Worm (Caenorhabditis elegans) whole organism, L2 larva: ENCODE measurements around the gene Y39A3CL.4.

ENCODE experiments used
- R02D3.7 ChIP-seq: fragments of 150-350 bp; optimal IDR thresholded peaks from 2 replicates; lab custom pipeline; 2014; ENCODE audit warnings: missing biosample characterization, missing genetic modification characterization
- Y55F3AM.14 ChIP-seq: fragments of 200-800 bp; sonication (Bioruptor generic); optimal IDR thresholded peaks from 2 replicates; lab custom pipeline; 2018; ENCODE audit warnings: mild to moderate bottlenecking, missing genetic modification characterization, missing compliant biosample characterization
- ZK546.5 ChIP-seq: sonication (generic microtip); optimal IDR thresholded peaks from 2 replicates; lab custom pipeline; 2017; ENCODE audit warnings: missing biosample characterization, missing genetic modification characterization
- alr-1 ChIP-seq: fragments of 150-350 bp; optimal IDR thresholded peaks from 2 replicates; lab custom pipeline; 2014; ENCODE audit warnings: missing biosample characterization, missing genetic modification characterization
- ama-1 ChIP-seq: fragments of 150-350 bp; optimal IDR thresholded peaks from 2 replicates; lab custom pipeline; 2018; ENCODE audit warnings: inconsistent platforms
- blmp-1 ChIP-seq: sonication (generic microtip); optimal IDR thresholded peaks from 2 replicates; lab custom pipeline; 2017; ENCODE audit warnings: missing genetic modification characterization, mild to moderate bottlenecking, missing compliant biosample characterization, antibody characterized with exemption, moderate library complexity; ENCODE audit not compliant: insufficient read depth
- ceh-82 ChIP-seq: fragments of 150-350 bp; optimal IDR thresholded peaks from 2 replicates; lab custom pipeline; 2014; ENCODE audit warnings: missing biosample characterization, missing genetic modification characterization
- crh-2 ChIP-seq: sonication (generic microtip); optimal IDR thresholded peaks from 2 replicates; lab custom pipeline; 2017; ENCODE audit warnings: missing biosample characterization, missing genetic modification characterization
- dmd-4 ChIP-seq: sonication (generic microtip); optimal IDR thresholded peaks from 2 replicates; lab custom pipeline; 2017; ENCODE audit warnings: missing biosample characterization, missing genetic modification characterization
- egl-27 ChIP-seq: sonication (generic microtip); optimal IDR thresholded peaks from 3 replicates; lab custom pipeline; 2017; ENCODE audit warnings: missing biosample characterization, missing genetic modification reagents, missing genetic modification characterization
- elt-1 ChIP-seq: fragments of 150-350 bp; optimal IDR thresholded peaks from 2 replicates; lab custom pipeline; 2014; ENCODE audit warnings: missing biosample characterization, missing genetic modification characterization
- gmeb-1 ChIP-seq: fragments of 150-350 bp; optimal IDR thresholded peaks from 2 replicates; lab custom pipeline; 2014; ENCODE audit warnings: missing biosample characterization, missing genetic modification characterization
- lin-13 ChIP-seq: fragments of 150-350 bp; optimal IDR thresholded peaks from 2 replicates; lab custom pipeline; 2014; ENCODE audit warnings: missing biosample characterization, missing genetic modification reagents, missing genetic modification characterization
- lsy-2 ChIP-seq, 2 experiments: fragments of 150-350 bp in 1 of 2; sonication (generic microtip) in 1 of 2; optimal IDR thresholded peaks; 2 replicates each; lab custom pipeline; 2014 to 2017; ENCODE audit warnings: missing biosample characterization in 2 of 2, missing genetic modification characterization in 2 of 2
- mab-5 ChIP-seq: fragments of 150-350 bp; optimal IDR thresholded peaks from 2 replicates; lab custom pipeline; 2014; ENCODE audit warnings: missing biosample characterization, missing genetic modification characterization
- mbf-1 ChIP-seq: sonication (generic microtip); optimal IDR thresholded peaks from 2 replicates; lab custom pipeline; 2017; ENCODE audit warnings: missing biosample characterization, missing genetic modification characterization
- mdl-1 ChIP-seq, 2 experiments: fragments of 150-350 bp in 1 of 2; sonication (generic microtip) in 1 of 2; optimal IDR thresholded peaks; 2 replicates each; lab custom pipeline; 2017; ENCODE audit warnings: missing biosample characterization in 2 of 2, missing genetic modification characterization in 2 of 2
- nhr-10 ChIP-seq: sonication (generic microtip); optimal IDR thresholded peaks from 2 replicates; lab custom pipeline; 2017; ENCODE audit warnings: missing biosample characterization, missing genetic modification characterization
- nhr-12 ChIP-seq: fragments of 150-350 bp; optimal IDR thresholded peaks from 2 replicates; lab custom pipeline; 2014; ENCODE audit warnings: missing biosample characterization, missing genetic modification characterization
- nhr-129 ChIP-seq: fragments of 150-350 bp; optimal IDR thresholded peaks from 2 replicates; lab custom pipeline; 2014; ENCODE audit warnings: missing biosample characterization, missing genetic modification characterization
- nhr-21 ChIP-seq: fragments of 150-350 bp; optimal IDR thresholded peaks from 2 replicates; lab custom pipeline; 2014; ENCODE audit warnings: missing biosample characterization, missing genetic modification characterization
- nhr-23 ChIP-seq: fragments of 150-350 bp; optimal IDR thresholded peaks from 2 replicates; lab custom pipeline; 2014; ENCODE audit warnings: missing biosample characterization, missing genetic modification reagents, missing genetic modification characterization
- nhr-237 ChIP-seq: fragments of 150-350 bp; optimal IDR thresholded peaks from 2 replicates; lab custom pipeline; 2014; ENCODE audit warnings: missing biosample characterization, missing genetic modification characterization
- nhr-25 ChIP-seq: fragments of 150-350 bp; sonication (generic microtip); optimal IDR thresholded peaks from 3 replicates; lab custom pipeline; 2014; ENCODE audit warnings: missing biosample characterization, missing genetic modification characterization
- nhr-77 ChIP-seq: fragments of 150-350 bp; optimal IDR thresholded peaks from 2 replicates; lab custom pipeline; 2014; ENCODE audit warnings: missing biosample characterization, missing genetic modification characterization
- skn-1 ChIP-seq: sonication (generic microtip); optimal IDR thresholded peaks from 2 replicates; lab custom pipeline; 2017; ENCODE audit warnings: missing biosample characterization, missing genetic modification characterization
- sma-3 ChIP-seq: sonication (generic microtip); optimal IDR thresholded peaks from 2 replicates; lab custom pipeline; 2016; ENCODE audit warnings: missing genetic modification reagents, missing genetic modification characterization, missing compliant biosample characterization
- sma-9 ChIP-seq, 2 experiments: fragments of 150-350 bp in 1 of 2; sonication (generic microtip) in 1 of 2; optimal IDR thresholded peaks; 2 replicates each; lab custom pipeline; 2014 to 2016; ENCODE audit warnings: missing genetic modification characterization in 2 of 2, mild to moderate bottlenecking in 1 of 2, missing biosample characterization in 1 of 2, missing compliant biosample characterization in 1 of 2, missing genetic modification reagents in 1 of 2, moderate library complexity in 1 of 2
- snpc-4 ChIP-seq: fragments of 150-350 bp; optimal IDR thresholded peaks from 2 replicates; lab custom pipeline; 2014; ENCODE audit warnings: missing biosample characterization, missing genetic modification characterization
- unc-39 ChIP-seq: fragments of 150-350 bp; optimal IDR thresholded peaks from 2 replicates; lab custom pipeline; 2014; ENCODE audit warnings: missing biosample characterization, missing genetic modification characterization
- unc-55 ChIP-seq: fragments of 150-350 bp; sonication (generic microtip); optimal IDR thresholded peaks from 3 replicates; lab custom pipeline; 2014; ENCODE audit warnings: missing biosample characterization, missing genetic modification reagents, missing genetic modification characterization
- unc-62 ChIP-seq: fragments of 150-350 bp; optimal IDR thresholded peaks from 2 replicates; lab custom pipeline; 2014; ENCODE audit warnings: missing biosample characterization, missing genetic modification reagents, missing genetic modification characterization
- ztf-1 ChIP-seq: fragments of 200-800 bp; sonication (Bioruptor generic); conservative IDR thresholded peaks from 2 replicates; pipeline ENCODE4 v1.3.6; 2022; ENCODE audit warnings: missing genetic modification characterization, missing compliant biosample characterization
- ztf-11 ChIP-seq: sonication (generic microtip); optimal IDR thresholded peaks from 2 replicates; lab custom pipeline; 2017; ENCODE audit warnings: missing biosample characterization, missing genetic modification characterization
- ztf-4 ChIP-seq: fragments of 150-350 bp; optimal IDR thresholded peaks from 2 replicates; lab custom pipeline; 2014; ENCODE audit warnings: missing biosample characterization, missing genetic modification characterization

The Y39A3CL.4 gene

DNA sequence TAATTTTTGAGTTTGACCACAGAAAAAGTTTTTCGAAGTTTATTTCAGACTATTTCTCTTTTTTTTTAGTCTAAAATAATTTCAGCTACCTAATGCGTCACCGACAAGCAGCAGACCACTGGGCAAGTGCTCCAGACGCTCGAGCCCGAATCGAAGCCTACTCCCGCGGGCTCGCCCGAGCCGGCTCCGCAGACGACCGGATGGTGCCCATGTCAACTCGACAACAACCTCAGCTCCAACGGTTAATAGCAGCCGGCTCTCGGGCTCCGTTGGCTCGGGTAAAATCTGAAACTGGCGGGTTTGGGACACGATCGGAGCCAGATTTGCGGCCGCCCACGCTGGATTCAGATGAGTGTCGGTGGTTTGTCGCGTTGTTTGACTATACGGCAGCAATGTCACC, 25.1 kb upstream of the Y39A3CL.4 start:
- TF ChIP-seq dmd-4 (tag; lab: Kevin White, UChicago) (no peak), mdl-1 (tag; optimal IDR thresholded peaks at IDR 0.05; lab: Kevin White, UChicago) (no peak), ama-1 (lab: Kevin White, UChicago) (no peak), sma-3 (GFP tag; lab: Kevin White, UChicago) (no peak), nhr-25 (no peak), Y55F3AM.14 (no peak), ZK546.5 (tag; lab: Kevin White, UChicago) (no peak), nhr-23 (tag; lab: Kevin White, UChicago) (no peak), alr-1 (tag; lab: Kevin White, UChicago) (no peak), elt-1 (tag; lab: Kevin White, UChicago) (no peak), nhr-12 (tag; lab: Kevin White, UChicago) (no peak), nhr-21 (tag; lab: Kevin White, UChicago) (no peak)

DNA sequence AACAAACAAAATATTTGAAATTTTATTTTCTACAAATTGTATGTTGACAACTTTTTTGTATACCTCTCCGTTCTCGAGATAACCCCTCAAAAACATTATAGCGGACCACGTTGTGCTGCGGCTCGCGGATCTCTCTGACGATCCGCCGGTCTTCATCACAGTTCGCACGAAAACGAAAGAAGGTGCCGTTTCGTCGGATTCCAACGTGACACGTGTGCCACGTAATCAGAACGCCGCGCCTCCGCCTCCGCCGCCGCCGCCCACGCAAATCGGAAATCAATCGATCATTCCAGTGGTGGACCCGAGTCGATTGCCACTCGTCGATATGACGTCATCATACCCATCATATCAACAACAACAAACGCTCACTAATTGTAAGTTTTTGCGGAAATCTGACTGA, 21.5 kb upstream of the Y39A3CL.4 start:
- TF ChIP-seq R02D3.7 (no peak), gmeb-1 (tag; lab: Kevin White, UChicago) (no peak), nhr-23 (tag; lab: Kevin White, UChicago) (no peak), dmd-4 (tag; lab: Kevin White, UChicago) (no peak), unc-55 (no peak), nhr-21 (tag; lab: Kevin White, UChicago) (no peak), ztf-11 (tag; lab: Kevin White, UChicago) (no peak), snpc-4 (tag; lab: Kevin White, UChicago) (no peak), unc-39 (no peak)

DNA sequence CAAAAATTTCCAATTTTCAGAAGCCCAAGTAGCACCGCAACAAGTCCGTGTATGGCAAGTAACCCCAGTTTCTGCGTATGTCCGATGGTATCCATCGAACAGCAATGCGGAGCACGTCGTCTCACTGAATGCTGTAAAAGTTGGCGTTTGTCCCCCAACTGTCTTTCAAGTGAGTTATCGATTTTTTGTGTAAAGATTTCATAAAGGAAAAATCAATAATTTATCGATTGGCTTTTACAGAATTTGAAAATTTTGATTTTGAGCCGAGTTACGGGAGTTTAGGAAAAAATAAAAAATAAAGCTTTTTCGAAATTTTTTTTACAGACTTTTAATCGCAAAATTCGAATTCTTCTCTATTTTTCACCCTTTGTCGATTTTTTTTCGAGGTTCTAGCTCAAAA, 16.2 kb upstream of the Y39A3CL.4 start:
- no peak for TF ChIP-seq lin-13 (GFP tag; lab: Kevin White, UChicago)
- TF ChIP-seq ztf-4 (tag; lab: Kevin White, UChicago) = no peak
- no peak for TF ChIP-seq ZK546.5 (tag; lab: Kevin White, UChicago)
- TF ChIP-seq ceh-82 (tag; lab: Kevin White, UChicago) = no peak
- TF ChIP-seq Y55F3AM.14 = no peak
- TF ChIP-seq sma-9 (GFP tag; optimal IDR thresholded peaks at IDR 0.05; lab: Kevin White, UChicago) = no peak
- TF ChIP-seq sma-9 (tag; optimal IDR thresholded peaks at IDR 0.05; lab: Kevin White, UChicago) = no peak
- no peak for TF ChIP-seq ztf-1
- TF ChIP-seq egl-27 = no peak
- TF ChIP-seq nhr-23 (tag; lab: Kevin White, UChicago) = no peak
- TF ChIP-seq skn-1 (tag; lab: Kevin White, UChicago) = no peak
- TF ChIP-seq sma-3 (GFP tag; lab: Kevin White, UChicago) = no peak
- TF ChIP-seq nhr-10 (tag; lab: Kevin White, UChicago) = no peak
- no peak for TF ChIP-seq blmp-1 (tag; lab: Kevin White, UChicago)
- no peak for TF ChIP-seq crh-2
- no peak for TF ChIP-seq R02D3.7
- no peak for TF ChIP-seq nhr-21 (tag; lab: Kevin White, UChicago)
- no peak for TF ChIP-seq gmeb-1 (tag; lab: Kevin White, UChicago)
- TF ChIP-seq elt-1 (tag; lab: Kevin White, UChicago) = no peak

DNA sequence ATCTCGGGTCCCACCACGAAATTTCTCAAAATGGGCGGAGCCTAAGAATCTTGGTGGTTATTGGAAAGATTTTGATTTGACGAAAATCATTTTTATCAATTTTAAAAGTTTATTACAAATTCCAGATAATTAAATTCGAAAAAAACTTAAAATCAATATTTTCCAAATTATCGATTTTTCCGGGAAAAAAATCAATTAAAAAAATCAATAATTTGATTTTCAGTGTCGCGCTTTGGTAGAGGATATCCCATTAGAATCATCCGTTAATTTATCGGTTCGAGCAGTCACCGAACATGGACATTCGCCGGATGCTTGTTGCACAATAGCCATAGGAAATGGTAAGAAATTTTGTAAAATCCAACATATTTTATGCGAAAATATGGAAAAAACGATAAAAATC, 15.5 kb upstream of the Y39A3CL.4 start:
- TF ChIP-seq mdl-1 (tag; optimal IDR thresholded peaks at IDR 0.05; lab: Kevin White, UChicago) (no peak), nhr-25 (no peak), egl-27 (no peak), unc-62 (GFP tag; lab: Kevin White, UChicago) (no peak), nhr-129 (no peak), ztf-1 (no peak), nhr-237 (tag; lab: Kevin White, UChicago) (no peak), nhr-77 (no peak), lsy-2 (tag; optimal IDR thresholded peaks at IDR 0.05; lab: Kevin White, UChicago) (no peak), nhr-21 (tag; lab: Kevin White, UChicago) (no peak), nhr-10 (tag; lab: Kevin White, UChicago) (no peak), lin-13 (GFP tag; lab: Kevin White, UChicago) (no peak), mab-5 (no peak), gmeb-1 (tag; lab: Kevin White, UChicago) (no peak), nhr-23 (tag; lab: Kevin White, UChicago) (no peak), skn-1 (tag; lab: Kevin White, UChicago) (no peak), mbf-1 (tag; lab: Kevin White, UChicago) (no peak)
